Worm (Caenorhabditis elegans) whole organism, young adult: Measurements from ENCODE around the gene nhr-48.

ENCODE experiments used
- D2030.7 ChIP-seq: fragments of 200-800 bp; sonication (Bioruptor generic); IDR thresholded peaks from 2 replicates; pipeline ENCODE4 v1.3.6; 2022; ENCODE audit warnings: missing genetic modification reagents, missing genetic modification characterization, missing compliant biosample characterization
- Y56A3A.18 ChIP-seq: fragments of 200-800 bp; sonication (Bioruptor generic); IDR thresholded peaks from 2 replicates; pipeline ENCODE4 v1.3.6; 2022; ENCODE audit warnings: missing genetic modification reagents, missing genetic modification characterization, missing compliant biosample characterization
- aptf-3 ChIP-seq: fragments of 200-800 bp; sonication (Bioruptor generic); IDR thresholded peaks from 2 replicates; pipeline ENCODE4 v1.3.6; 2022; ENCODE audit warnings: missing genetic modification characterization, missing compliant biosample characterization
- attf-3 ChIP-seq: fragments of 200-800 bp; sonication (Bioruptor generic); conservative IDR thresholded peaks from 2 replicates; pipeline ENCODE4 v1.3.6; 2022; ENCODE audit warnings: missing genetic modification reagents, missing genetic modification characterization, missing compliant biosample characterization
- attf-6 ChIP-seq: fragments of 200-800 bp; sonication (Bioruptor generic); IDR thresholded peaks from 2 replicates; pipeline ENCODE4 v1.3.6; 2022; ENCODE audit warnings: missing genetic modification reagents, missing genetic modification characterization, missing compliant biosample characterization
- ccch-3 ChIP-seq: fragments of 200-800 bp; sonication (Bioruptor generic); optimal IDR thresholded peaks from 2 replicates; lab custom pipeline; 2018; ENCODE audit warnings: mild to moderate bottlenecking, missing genetic modification characterization, missing compliant biosample characterization
- hmg-20 ChIP-seq: fragments of 200-800 bp; sonication (Bioruptor generic); IDR thresholded peaks from 2 replicates; pipeline ENCODE4 v1.3.6; 2022; ENCODE audit warnings: missing genetic modification reagents, missing genetic modification characterization, missing compliant biosample characterization
- hrde-1 ChIP-seq: sonication (generic microtip); optimal IDR thresholded peaks from 2 replicates; lab custom pipeline; 2016; ENCODE audit warnings: missing genetic modification characterization, mild to moderate bottlenecking, missing compliant biosample characterization, moderate library complexity, missing genotype, missing genetic modification reagents, borderline replicate concordance
- lin-40 ChIP-seq: sonication (generic microtip); optimal IDR thresholded peaks from 2 replicates; lab custom pipeline; 2016; ENCODE audit warnings: missing genetic modification characterization, mild to moderate bottlenecking, missing compliant biosample characterization, missing genotype, missing genetic modification reagents
- lir-1 ChIP-seq: fragments of 200-800 bp; sonication (Bioruptor generic); conservative IDR thresholded peaks from 2 replicates; pipeline ENCODE4 v1.3.6; 2022; ENCODE audit warnings: missing genetic modification reagents, missing genetic modification characterization, missing compliant biosample characterization
- madf-10 ChIP-seq: sonication (generic microtip); optimal IDR thresholded peaks from 2 replicates; lab custom pipeline; 2016; ENCODE audit warnings: mild to moderate bottlenecking, missing genetic modification characterization, missing compliant biosample characterization
- madf-3 ChIP-seq: fragments of 200-800 bp; sonication (Bioruptor generic); IDR thresholded peaks from 2 replicates; pipeline ENCODE4 v1.3.6; 2022; ENCODE audit warnings: missing genetic modification reagents, missing genetic modification characterization, missing compliant biosample characterization
- madf-6 ChIP-seq: fragments of 200-800 bp; sonication (Bioruptor generic); IDR thresholded peaks from 2 replicates; pipeline ENCODE4 v1.3.6; 2022; ENCODE audit warnings: missing genetic modification reagents, missing genetic modification characterization, missing compliant biosample characterization
- mes-4 ChIP-seq: sonication (generic microtip); optimal IDR thresholded peaks from 2 replicates; lab custom pipeline; 2016; ENCODE audit warnings: missing genotype, missing genetic modification characterization, missing compliant biosample characterization
- mxl-1 ChIP-seq: sonication (generic microtip); optimal IDR thresholded peaks from 2 replicates; lab custom pipeline; 2016; ENCODE audit warnings: missing genetic modification characterization, missing compliant biosample characterization
- nfya-2 ChIP-seq: fragments of 200-800 bp; sonication (Bioruptor generic); IDR thresholded peaks from 2 replicates; pipeline ENCODE4 v1.3.6; 2022; ENCODE audit warnings: missing genetic modification reagents, missing genetic modification characterization, missing compliant biosample characterization
- repo-1 ChIP-seq: sonication (generic microtip); optimal IDR thresholded peaks from 2 replicates; lab custom pipeline; 2017; ENCODE audit warnings: mild to moderate bottlenecking, missing genetic modification characterization, missing compliant biosample characterization
- snpc-4 ChIP-seq, 5 experiments: fragments of 150-350 bp in 1 of 5; sonication (generic microtip) in 4 of 5; optimal IDR thresholded peaks; 2 replicates each; lab custom pipeline; 2014 to 2018; ENCODE audit warnings: missing genetic modification characterization in 5 of 5, missing biosample characterization in 3 of 5, antibody characterized with exemption in 2 of 5, mild to moderate bottlenecking in 2 of 5, missing compliant biosample characterization in 2 of 5, missing genotype in 2 of 5, moderate library complexity in 2 of 5, missing genetic modification reagents in 1 of 5
- zim-3 ChIP-seq: sonication (generic microtip); optimal IDR thresholded peaks from 2 replicates; lab custom pipeline; 2017; ENCODE audit warnings: mild to moderate bottlenecking, missing genetic modification characterization, moderate library complexity, missing compliant biosample characterization
- ztf-28 ChIP-seq: fragments of 200-800 bp; sonication (Bioruptor generic); IDR thresholded peaks from 2 replicates; pipeline ENCODE4 v1.3.6; 2022; ENCODE audit warnings: missing genetic modification reagents, missing genetic modification characterization, missing compliant biosample characterization
- ztf-3 ChIP-seq: fragments of 200-800 bp; sonication (Bioruptor generic); optimal IDR thresholded peaks from 2 replicates; lab custom pipeline; 2018; ENCODE audit warnings: mild to moderate bottlenecking, missing genetic modification characterization, missing compliant biosample characterization

nhr-48 gene

DNA sequence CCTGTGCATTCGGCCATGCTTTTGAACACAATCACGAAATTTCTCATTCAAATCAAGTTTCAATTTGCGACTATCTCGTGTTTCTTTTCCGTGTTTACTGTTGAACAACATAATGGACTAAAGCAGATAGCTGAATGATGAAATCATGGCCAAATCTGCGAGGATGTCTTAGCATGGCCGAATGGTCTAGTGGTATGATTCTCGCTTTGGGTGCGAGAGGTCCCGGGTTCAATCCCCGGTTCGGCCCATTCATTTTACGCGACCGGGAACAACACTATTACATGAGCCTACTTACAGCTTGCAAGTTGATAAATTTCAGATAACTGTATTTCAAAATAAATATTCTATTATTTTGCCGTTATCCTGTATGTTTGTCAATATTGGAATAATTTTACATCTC lies 43.2 kb downstream of the nhr-48 start (continued):
- TF ChIP-seq madf-10 (no peak), attf-3 (no peak), hmg-20 (GFP tag; lab: Robert Waterston, UW) (no peak), ccch-3 (GFP tag; lab: Kevin White, UChicago) (no peak), hrde-1 (tag; lab: Kevin White, UChicago) (no peak), nfya-2 (no peak), mes-4 (tag; lab: Kevin White, UChicago) (no peak), madf-3 (GFP tag; lab: Robert Waterston, UW) (no peak), Y56A3A.18 (peak; percentile 39; the same call in 1 of the 2 replicates), D2030.7 (GFP tag; lab: Robert Waterston, UW) (peak; percentile 75), aptf-3 (GFP tag; lab: Robert Waterston, UW) (no peak), zim-3 (tag; lab: Kevin White, UChicago) (no peak), lin-40 (tag; lab: Kevin White, UChicago) (no peak)
- TF ChIP-seq, all 124 proteins: peak for 16

DNA sequence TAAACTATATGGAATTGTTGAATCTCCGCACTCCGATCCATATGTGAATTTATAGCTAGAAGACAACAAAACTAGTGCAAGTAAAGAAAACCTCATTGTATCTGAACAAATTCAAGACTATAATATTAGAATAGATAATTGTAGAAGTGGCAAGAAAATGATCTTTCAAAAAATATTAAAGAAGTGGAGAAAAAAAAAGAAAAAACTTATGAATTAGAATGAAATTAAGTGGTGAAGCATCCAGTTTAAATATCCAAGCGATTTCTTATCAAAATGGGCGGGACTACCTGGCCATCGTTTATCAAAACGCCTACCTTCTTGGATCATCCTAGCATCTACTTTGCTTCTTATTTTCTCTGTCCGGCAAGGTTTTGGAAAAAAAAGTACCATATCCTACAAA lies 49.2 kb downstream of the nhr-48 start, which contains the start of gene wrt-4:
Gene wrt-4, minus strand, starts transcription at position 101 of the 400 bp plus-strand sequence.
- TF ChIP-seq lir-1 (GFP tag; lab: Robert Waterston, UW) (no peak), attf-6 (GFP tag; lab: Robert Waterston, UW) (no peak)

- TF ChIP-seq snpc-4 (GFP tag; optimal IDR thresholded peaks at IDR 0.05; lab: Kevin White, UChicago) (no peak), snpc-4 (tag; optimal IDR thresholded peaks at IDR 0.05; lab: Kevin White, UChicago) (peak in 2 of 4 experiments; percentile 53 to 69), D2030.7 (GFP tag; lab: Robert Waterston, UW) (no peak), madf-6 (GFP tag; lab: Robert Waterston, UW) (no peak), repo-1 (no peak)
Measured at ce11 chrX:15759222-15759621, 51.2 kb downstream of the nhr-48 start.

- TF ChIP-seq ztf-28 (GFP tag; lab: Robert Waterston, UW) (no peak), mxl-1 (no peak), ztf-3 (GFP tag; lab: Kevin White, UChicago) (no peak)
- TF ChIP-seq, all 124 proteins: peak for 0
Measured at ce11 chrX:15766147-15766546, 58.1 kb downstream of the nhr-48 start, which contains the start of gene bus-17. Gene bus-17, minus strand, starts transcription at chrX:15766354.
